Fruit fly (Drosophila melanogaster) whole organism, adult: Measurements from ENCODE around the gene CG17600.

Experiments
- CG11617 ChIP-seq: fragments of 200-800 bp; sonication (Bioruptor generic); optimal IDR thresholded peaks from 2 replicates; lab custom pipeline; 2017; ENCODE audit warnings: mild to moderate bottlenecking, missing biosample characterization, missing genetic modification reagents, missing genetic modification characterization
- CG12768 ChIP-seq: fragments of 200-800 bp; sonication (Bioruptor generic); optimal IDR thresholded peaks from 2 replicates; lab custom pipeline; 2017; ENCODE audit warnings: missing biosample characterization, missing genetic modification characterization, mild to moderate bottlenecking, moderate library complexity, missing genetic modification reagents
- CG14711 ChIP-seq: fragments of 200-800 bp; sonication (Bioruptor generic); optimal IDR thresholded peaks from 2 replicates; lab custom pipeline; 2018; ENCODE audit warnings: missing biosample characterization, mild to moderate bottlenecking, missing genetic modification characterization, moderate library complexity
- CG1620 ChIP-seq: fragments of 200-800 bp; sonication (Bioruptor generic); optimal IDR thresholded peaks from 2 replicates; lab custom pipeline; 2016; ENCODE audit warnings: missing biosample characterization, missing genetic modification characterization
- CG33017 ChIP-seq: fragments of 200-800 bp; sonication (Bioruptor generic); optimal IDR thresholded peaks from 2 replicates; lab custom pipeline; 2018; ENCODE audit warnings: missing biosample characterization, mild to moderate bottlenecking, missing genetic modification characterization, moderate library complexity
- CG5204 ChIP-seq: fragments of 200-800 bp; sonication (Bioruptor generic); optimal IDR thresholded peaks from 2 replicates; lab custom pipeline; 2016; ENCODE audit warnings: missing biosample characterization, missing genetic modification characterization
- CG7045 ChIP-seq: fragments of 200-800 bp; sonication (Bioruptor generic); optimal IDR thresholded peaks from 2 replicates; lab custom pipeline; 2017; ENCODE audit warnings: missing biosample characterization, mild to moderate bottlenecking, missing genetic modification characterization
- CG7101 ChIP-seq: fragments of 200-800 bp; sonication (Bioruptor generic); optimal IDR thresholded peaks from 2 replicates; lab custom pipeline; 2018; ENCODE audit warnings: missing biosample characterization, mild to moderate bottlenecking, missing genetic modification characterization, moderate library complexity
- Clk ChIP-seq: fragments of 200-800 bp; sonication (Bioruptor generic); optimal IDR thresholded peaks from 2 replicates; lab custom pipeline; 2017; ENCODE audit warnings: missing biosample characterization, missing genetic modification characterization
- Crg-1 ChIP-seq: fragments of 200-800 bp; sonication (Bioruptor generic); optimal IDR thresholded peaks from 2 replicates; lab custom pipeline; 2016; ENCODE audit warnings: missing biosample characterization, missing genetic modification characterization
- Hr96 ChIP-seq: fragments of 200-800 bp; sonication (Bioruptor generic); optimal IDR thresholded peaks from 2 replicates; lab custom pipeline; 2016; ENCODE audit warnings: missing biosample characterization, missing genetic modification characterization
- Mnt ChIP-seq: fragments of 200-800 bp; sonication (Bioruptor generic); optimal IDR thresholded peaks from 2 replicates; lab custom pipeline; 2016; ENCODE audit warnings: missing biosample characterization, mild to moderate bottlenecking, missing genetic modification characterization
- bab1 ChIP-seq: fragments of 200-800 bp; sonication (Bioruptor generic); optimal IDR thresholded peaks from 3 replicates; lab custom pipeline; 2019; ENCODE audit warnings: missing biosample characterization, mild to moderate bottlenecking, missing genetic modification characterization, moderate library complexity
- cic ChIP-seq: fragments of 200-800 bp; sonication (Bioruptor generic); optimal IDR thresholded peaks from 2 replicates; lab custom pipeline; 2017; ENCODE audit warnings: missing biosample characterization, mild to moderate bottlenecking, missing genetic modification characterization, moderate library complexity
- cnc ChIP-seq, 2 experiments: fragments of >200 bp; optimal IDR thresholded peaks; 2 replicates each; lab custom pipeline; 2017
- kay ChIP-seq: fragments of 200-800 bp; sonication (Bioruptor generic); peaks from one replicate; lab custom pipeline; 2016; ENCODE audit warnings: missing biosample characterization, missing genetic modification characterization, borderline replicate concordance
- ovo ChIP-seq: fragments of 200-800 bp; sonication (Bioruptor generic); optimal IDR thresholded peaks from 2 replicates; lab custom pipeline; 2016; ENCODE audit warnings: missing biosample characterization, missing genetic modification characterization
- pad ChIP-seq: fragments of 200-800 bp; sonication (Bioruptor generic); optimal IDR thresholded peaks from 3 replicates; lab custom pipeline; 2017; ENCODE audit warnings: missing biosample characterization, missing genetic modification characterization, mild to moderate bottlenecking, moderate library complexity, missing genetic modification reagents
- tj ChIP-seq: fragments of 200-800 bp; sonication (Bioruptor generic); optimal IDR thresholded peaks from 3 replicates; lab custom pipeline; 2017; ENCODE audit warnings: missing biosample characterization, mild to moderate bottlenecking, missing genetic modification characterization, moderate library complexity
- toe ChIP-seq: fragments of 200-800 bp; sonication (Bioruptor generic); optimal IDR thresholded peaks from 2 replicates; lab custom pipeline; 2016; ENCODE audit warnings: missing biosample characterization, missing genetic modification characterization

CG17600 gene

dm6 chrX:22514948-22515347 is at the start of gene CG17600:
CG17600 (plus strand) TSS chrX:22515197.
- TF ChIP-seq bab1 (GFP tag; lab: Kevin White, UChicago) (no peak), CG7045 (no peak), cic (GFP tag; lab: Kevin White, UChicago) (no peak), ovo (GFP tag; lab: Kevin White, UChicago) (peak; percentile 75), CG1620 (GFP tag; lab: Kevin White, UChicago) (no peak), pad (GFP tag; lab: Kevin White, UChicago) (peak; percentile 38), Hr96 (GFP tag; lab: Kevin White, UChicago) (no peak), CG11617 (GFP tag; lab: Kevin White, UChicago) (no peak), tj (GFP tag; lab: Kevin White, UChicago) (no peak), CG14711 (tag; lab: Kevin White, UChicago) (no peak), kay (GFP tag; lab: Kevin White, UChicago) (no peak)

- no peak for TF ChIP-seq CG7045
- no peak for TF ChIP-seq cic (GFP tag; lab: Kevin White, UChicago)
- no peak for TF ChIP-seq CG1620 (GFP tag; lab: Kevin White, UChicago)
- TF ChIP-seq ovo (GFP tag; lab: Kevin White, UChicago) = no peak
- TF ChIP-seq CG33017 = no peak
- no peak for TF ChIP-seq Clk
- TF ChIP-seq bab1 (GFP tag; lab: Kevin White, UChicago) = no peak
- TF ChIP-seq pad (GFP tag; lab: Kevin White, UChicago) = no peak
- no peak for TF ChIP-seq CG12768 (GFP tag; lab: Kevin White, UChicago)
- no peak for TF ChIP-seq Crg-1
- no peak for TF ChIP-seq cnc (optimal IDR thresholded peaks at IDR 0.05; lab: Kevin White, UChicago)
- TF ChIP-seq kay (GFP tag; lab: Kevin White, UChicago) = no peak
- no peak for TF ChIP-seq CG14711 (tag; lab: Kevin White, UChicago)
- no peak for TF ChIP-seq toe
- TF ChIP-seq Mnt (GFP tag; lab: Kevin White, UChicago) = no peak
- TF ChIP-seq CG11617 (GFP tag; lab: Kevin White, UChicago) = no peak
- no peak for TF ChIP-seq tj (GFP tag; lab: Kevin White, UChicago)
- no peak for TF ChIP-seq CG7101 (tag; lab: Kevin White, UChicago)
Observed at dm6 chrX:22471819-22472218, 43.2 kb upstream of the CG17600 start, which contains the start of gene CG14613. CG14613 (minus strand) TSS chrX:22472021.

dm6 chrX:22473520-22473919 is 41.5 kb upstream of the CG17600 start, which contains the start of gene CG14618:
CG14618 (plus strand) TSS chrX:22473698.
- TF ChIP-seq kay (GFP tag; lab: Kevin White, UChicago) (peak; percentile 11), CG12768 (GFP tag; lab: Kevin White, UChicago) (no peak), cic (GFP tag; lab: Kevin White, UChicago) (no peak)

dm6 chrX:22474881-22475280 is 40.1 kb upstream of the CG17600 start:
- TF ChIP-seq kay (GFP tag; lab: Kevin White, UChicago) (peak; percentile 58), CG12768 (GFP tag; lab: Kevin White, UChicago) (no peak)

- TF ChIP-seq CG14711 (tag; lab: Kevin White, UChicago) (no peak), CG33017 (no peak), CG7045 (no peak), Mnt (GFP tag; lab: Kevin White, UChicago) (no peak), pad (GFP tag; lab: Kevin White, UChicago) (no peak), Hr96 (GFP tag; lab: Kevin White, UChicago) (no peak), Clk (no peak), CG11617 (GFP tag; lab: Kevin White, UChicago) (no peak), CG12768 (GFP tag; lab: Kevin White, UChicago) (no peak), cnc (optimal IDR thresholded peaks at IDR 0.05; lab: Kevin White, UChicago) (no peak), CG1620 (GFP tag; lab: Kevin White, UChicago) (no peak), CG7101 (tag; lab: Kevin White, UChicago) (no peak), ovo (GFP tag; lab: Kevin White, UChicago) (peak; percentile 1), tj (GFP tag; lab: Kevin White, UChicago) (peak; percentile 88), bab1 (GFP tag; lab: Kevin White, UChicago) (peak; percentile 25), Crg-1 (no peak), toe (no peak), cic (GFP tag; lab: Kevin White, UChicago) (no peak), CG5204 (GFP tag; lab: Kevin White, UChicago) (no peak), kay (GFP tag; lab: Kevin White, UChicago) (no peak)
Observed at dm6 chrX:22477689-22478590, 37.1 kb upstream of the CG17600 start.

dm6 chrX:22479207-22479820 is 35.7 kb upstream of the CG17600 start:
- TF ChIP-seq CG33017 (no peak), CG14711 (tag; lab: Kevin White, UChicago) (peak; percentile 5), tj (GFP tag; lab: Kevin White, UChicago) (peak; percentile 62), cic (GFP tag; lab: Kevin White, UChicago) (no peak), CG5204 (GFP tag; lab: Kevin White, UChicago) (no peak), cnc (optimal IDR thresholded peaks at IDR 0.05; lab: Kevin White, UChicago) (no peak), CG11617 (GFP tag; lab: Kevin White, UChicago) (peak; percentile 62), Hr96 (GFP tag; lab: Kevin White, UChicago) (no peak), pad (GFP tag; lab: Kevin White, UChicago) (peak; percentile 26), Mnt (GFP tag; lab: Kevin White, UChicago) (peak; percentile 10), ovo (GFP tag; lab: Kevin White, UChicago) (peak; percentile 5), CG12768 (GFP tag; lab: Kevin White, UChicago) (no peak), bab1 (GFP tag; lab: Kevin White, UChicago) (peak; percentile 83), Clk (no peak), CG7101 (tag; lab: Kevin White, UChicago) (peak; percentile 47)
